Worm (Caenorhabditis elegans): Measurements from ENCODE around the gene lhpp-1.

- no peak for TF ChIP-seq dao-5 (tag; optimal IDR thresholded peaks at IDR 0.05)
- no peak for TF ChIP-seq him-1 (tag; optimal IDR thresholded peaks at IDR 0.05)
Measured at ce11 chrV:12120381-12120780, 8.8 kb upstream of the lhpp-1 start, which contains the start of gene C13C4.7.
